Worm (Caenorhabditis elegans) whole organism, midembryonic: Measurements from ENCODE around the gene F32A5.4.

Source experiments
- T22C8.4 ChIP-seq: fragments of 200-800 bp; sonication (Bioruptor generic); IDR thresholded peaks from 2 replicates; pipeline ENCODE4 v1.3.6; 2022; ENCODE audit warnings: missing genetic modification characterization, missing compliant biosample characterization
- flt-1 ChIP-seq: fragments of 200-800 bp; sonication (Bioruptor generic); IDR thresholded peaks from 2 replicates; pipeline ENCODE4 v1.3.6; 2022; ENCODE audit warnings: missing genetic modification characterization, missing compliant biosample characterization
- med-1 ChIP-seq: sonication (generic microtip); optimal IDR thresholded peaks from 2 replicates; lab custom pipeline; 2017; ENCODE audit warnings: missing genetic modification characterization, mild to moderate bottlenecking, missing compliant biosample characterization, antibody characterized with exemption, missing genetic modification reagents; ENCODE audit not compliant: insufficient read depth

DNA sequence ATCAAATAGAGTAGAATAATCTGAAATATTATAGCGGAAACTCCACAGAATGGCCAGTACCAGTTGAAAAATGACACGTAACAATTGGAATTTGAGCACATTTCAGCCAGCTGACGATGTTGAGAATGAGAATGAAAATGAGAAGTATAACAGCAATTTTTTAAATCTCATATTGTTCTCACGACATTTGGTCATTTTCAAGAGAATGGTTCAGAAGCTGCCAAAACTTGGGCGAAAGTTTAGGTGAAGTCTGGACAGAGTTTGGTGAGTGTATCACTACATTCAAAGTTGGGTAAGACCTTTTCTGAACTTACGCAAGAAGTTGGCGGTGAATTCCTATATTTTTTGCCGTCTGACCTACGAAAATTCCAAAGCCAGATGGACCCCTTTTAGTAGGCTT is 24.0 kb upstream of the F32A5.4 start, which contains the start of gene srd-58:
- no peak for TF ChIP-seq flt-1 (GFP tag; lab: Robert Waterston, UW)
- no peak for TF ChIP-seq T22C8.4 (GFP tag; lab: Robert Waterston, UW)
- TF ChIP-seq med-1: no peak
